Worm (Caenorhabditis elegans) whole organism, early embryonic: Measurements from ENCODE around the gene sri-9.

ENCODE experiments used
- B0310.2 ChIP-seq: sonication (generic microtip); optimal IDR thresholded peaks from 2 replicates; lab custom pipeline; 2016; ENCODE audit warnings: mild to moderate bottlenecking, missing genetic modification characterization, missing compliant biosample characterization
- F13C5.2 ChIP-seq: sonication (generic microtip); optimal IDR thresholded peaks from 2 replicates; lab custom pipeline; 2017; ENCODE audit warnings: mild to moderate bottlenecking, missing genetic modification characterization, inconsistent platforms, missing compliant biosample characterization
- aly-1 ChIP-seq: sonication (generic microtip); optimal IDR thresholded peaks from 2 replicates; lab custom pipeline; 2016; ENCODE audit warnings: missing genetic modification characterization, missing compliant biosample characterization
- ama-1 ChIP-seq: fragments of 150-350 bp; optimal IDR thresholded peaks from 2 replicates; lab custom pipeline; 2014
- ceh-13 ChIP-seq: fragments of 200-800 bp; sonication (Bioruptor generic); optimal IDR thresholded peaks from 2 replicates; lab custom pipeline; 2018; ENCODE audit warnings: mild to moderate bottlenecking, missing genetic modification characterization, missing compliant biosample characterization
- ceh-36 ChIP-seq: sonication (generic microtip); optimal IDR thresholded peaks from 2 replicates; lab custom pipeline; 2016; ENCODE audit warnings: missing genetic modification characterization, inconsistent platforms, missing compliant biosample characterization
- ets-7 ChIP-seq: sonication (generic microtip); optimal IDR thresholded peaks from 2 replicates; lab custom pipeline; 2016; ENCODE audit warnings: missing genotype, missing genetic modification characterization, missing compliant biosample characterization
- flt-1 ChIP-seq: fragments of 200-800 bp; sonication (Bioruptor generic); IDR thresholded peaks from 2 replicates; pipeline ENCODE4 v1.3.6; 2022; ENCODE audit warnings: missing genetic modification characterization, missing compliant biosample characterization
- hmbx-1 ChIP-seq: sonication (generic microtip); optimal IDR thresholded peaks from 2 replicates; lab custom pipeline; 2016; ENCODE audit warnings: mild to moderate bottlenecking, missing genetic modification characterization, missing compliant biosample characterization
- hmg-4 ChIP-seq: fragments of 200-800 bp; sonication (Bioruptor generic); optimal IDR thresholded peaks from 2 replicates; lab custom pipeline; 2018; ENCODE audit warnings: mild to moderate bottlenecking, missing genetic modification characterization, missing compliant biosample characterization
- hnd-1 ChIP-seq: sonication (generic microtip); optimal IDR thresholded peaks from 2 replicates; lab custom pipeline; 2016; ENCODE audit warnings: missing genetic modification characterization, missing compliant biosample characterization
- pes-1 ChIP-seq: fragments of 200-800 bp; sonication (Bioruptor generic); IDR thresholded peaks from 2 replicates; pipeline ENCODE4 v1.3.6; 2022; ENCODE audit warnings: missing genetic modification reagents, missing genetic modification characterization, missing compliant biosample characterization
- scrt-1 ChIP-seq: fragments of 200-800 bp; sonication (Bioruptor generic); IDR thresholded peaks from 2 replicates; pipeline ENCODE4 v1.3.6; 2022; ENCODE audit warnings: missing genetic modification characterization, missing compliant biosample characterization
- sea-1 ChIP-seq: fragments of 200-800 bp; sonication (Bioruptor generic); conservative IDR thresholded peaks from 2 replicates; pipeline ENCODE4 v1.3.6; 2022; ENCODE audit warnings: missing genetic modification characterization, missing compliant biosample characterization
- tbx-11 ChIP-seq: fragments of 200-800 bp; sonication (Bioruptor generic); IDR thresholded peaks from 2 replicates; pipeline ENCODE4 v1.3.6; 2022; ENCODE audit warnings: missing genetic modification characterization, missing compliant biosample characterization
- tbx-37 ChIP-seq: fragments of 200-800 bp; sonication (Bioruptor generic); conservative IDR thresholded peaks from 2 replicates; pipeline ENCODE4 v1.3.6; 2022; ENCODE audit warnings: missing genetic modification reagents, missing genetic modification characterization, missing compliant biosample characterization
- tra-4 ChIP-seq: sonication (generic microtip); optimal IDR thresholded peaks from 2 replicates; lab custom pipeline; 2017; ENCODE audit warnings: missing genetic modification characterization, missing compliant biosample characterization

sri-9 gene

DNA sequence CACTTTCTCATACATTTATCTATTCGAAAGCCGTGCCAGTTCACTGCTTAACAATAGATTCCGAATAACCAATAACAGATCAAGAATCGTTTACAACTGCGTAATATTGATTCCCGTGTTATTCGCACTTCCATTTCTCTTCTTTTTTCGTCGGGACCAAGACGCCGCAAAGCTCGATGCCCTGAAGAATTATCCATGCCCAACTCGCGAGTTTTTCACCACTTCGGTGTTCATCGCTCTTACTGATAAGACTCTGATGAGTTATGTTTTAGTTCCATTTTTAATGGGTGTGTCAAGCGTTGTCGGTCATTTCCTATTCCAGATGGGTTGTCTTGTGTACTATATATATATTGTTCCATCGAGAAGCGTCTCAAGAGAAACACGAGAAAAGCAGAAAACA, 27.9 kb upstream of the sri-9 start:
- TF ChIP-seq ets-7 (tag; lab: Kevin White, UChicago), result no peak
- TF ChIP-seq aly-1 (tag; lab: Kevin White, UChicago), result no peak
- TF ChIP-seq tra-4 (tag; lab: Kevin White, UChicago), result no peak
- no peak for TF ChIP-seq hmbx-1 (tag; lab: Kevin White, UChicago)

DNA sequence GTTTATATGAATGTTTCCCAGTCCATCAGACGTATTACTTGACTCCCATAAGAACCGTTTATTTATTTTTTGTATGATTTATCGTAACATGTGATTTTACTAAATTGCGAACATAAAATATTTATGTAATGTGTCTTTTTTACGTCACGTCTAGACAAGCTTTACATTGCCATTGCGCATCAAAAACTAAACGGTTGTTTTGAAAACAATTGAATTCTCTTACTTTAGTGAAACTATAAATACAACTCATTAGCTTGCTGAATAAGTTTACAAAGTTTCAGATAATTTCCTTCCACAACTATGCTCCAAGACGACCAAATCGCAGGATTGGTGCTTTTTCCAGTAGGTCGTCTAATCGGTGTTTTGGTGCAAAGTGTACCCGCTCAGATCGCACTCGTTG, 26.3 kb upstream of the sri-9 start, which contains the start of gene srx-54:
Gene srx-54, plus strand, starts transcription at position 301 of the 400 bp plus-strand sequence.
- TF ChIP-seq tra-4 (tag; lab: Kevin White, UChicago) (no peak), ama-1 (lab: Kevin White, UChicago) (no peak), hmg-4 (no peak), tbx-11 (no peak), scrt-1 (GFP tag; lab: Robert Waterston, UW) (no peak), ceh-13 (GFP tag; lab: Kevin White, UChicago) (no peak)

DNA sequence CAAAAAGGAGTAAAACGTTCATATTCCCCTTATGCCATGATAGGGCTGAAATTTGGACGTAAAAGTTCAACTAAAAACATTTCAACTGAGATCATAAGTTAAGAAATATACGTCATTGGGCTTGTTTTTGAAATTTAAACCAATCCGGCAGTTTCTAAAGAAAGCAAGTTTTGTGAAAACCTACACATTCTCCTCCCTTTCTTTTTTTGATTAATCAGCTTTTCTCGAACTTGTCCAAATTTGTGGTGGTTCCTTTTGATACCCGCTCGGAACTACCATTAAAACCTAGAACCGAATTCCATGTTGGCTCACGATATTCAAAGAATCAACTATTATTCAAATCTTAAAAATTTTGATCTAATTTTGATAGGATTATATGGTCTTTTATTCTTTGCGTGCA, 20.9 kb upstream of the sri-9 start, which contains the start of gene srz-54:
Gene srz-54, plus strand, starts transcription at position 301 of the 400 bp plus-strand sequence.
- TF ChIP-seq flt-1 (GFP tag; lab: Robert Waterston, UW) (no peak), ama-1 (lab: Kevin White, UChicago) (no peak), ets-7 (tag; lab: Kevin White, UChicago) (no peak), sea-1 (GFP tag; lab: Robert Waterston, UW) (no peak), F13C5.2 (tag; lab: Kevin White, UChicago) (no peak), hnd-1 (no peak), ceh-36 (tag; lab: Kevin White, UChicago) (no peak), tra-4 (tag; lab: Kevin White, UChicago) (no peak), aly-1 (tag; lab: Kevin White, UChicago) (no peak), B0310.2 (tag; lab: Kevin White, UChicago) (no peak), pes-1 (GFP tag; lab: Robert Waterston, UW) (no peak), tbx-11 (no peak), hmbx-1 (tag; lab: Kevin White, UChicago) (no peak), scrt-1 (GFP tag; lab: Robert Waterston, UW) (no peak), hmg-4 (no peak), ceh-13 (GFP tag; lab: Kevin White, UChicago) (no peak), tbx-37 (GFP tag; lab: Robert Waterston, UW) (no peak)

DNA sequence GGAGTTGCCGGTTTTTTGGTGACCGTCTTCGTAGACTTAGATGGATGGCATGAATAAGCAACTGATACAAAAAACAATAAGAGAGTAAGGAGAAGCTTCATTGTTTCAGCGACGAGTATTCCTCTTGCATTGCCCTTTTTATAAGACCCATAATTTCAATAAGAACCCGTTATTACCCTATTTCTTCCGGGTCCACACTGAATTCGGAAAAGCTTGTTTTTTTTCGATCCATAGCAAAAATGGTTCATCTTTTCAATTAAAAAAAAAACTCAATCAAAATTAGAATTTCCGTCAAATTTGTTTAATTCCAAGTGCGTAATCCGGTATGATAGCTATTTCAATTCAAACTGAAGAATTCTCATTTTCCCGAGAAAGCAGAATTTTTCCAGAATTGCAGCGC, 14.2 kb upstream of the sri-9 start, which contains the start of gene Y102A5C.40:
Gene Y102A5C.40, minus strand, starts transcription at position 101 of the 400 bp plus-strand sequence.
- TF ChIP-seq sea-1 (GFP tag; lab: Robert Waterston, UW) (no peak), F13C5.2 (tag; lab: Kevin White, UChicago) (no peak), hnd-1 (no peak), hmg-4 (no peak), flt-1 (GFP tag; lab: Robert Waterston, UW) (no peak), tra-4 (tag; lab: Kevin White, UChicago) (no peak), scrt-1 (GFP tag; lab: Robert Waterston, UW) (no peak), aly-1 (tag; lab: Kevin White, UChicago) (no peak), ets-7 (tag; lab: Kevin White, UChicago) (no peak), ceh-36 (tag; lab: Kevin White, UChicago) (no peak), B0310.2 (tag; lab: Kevin White, UChicago) (no peak), ama-1 (lab: Kevin White, UChicago) (no peak)

DNA sequence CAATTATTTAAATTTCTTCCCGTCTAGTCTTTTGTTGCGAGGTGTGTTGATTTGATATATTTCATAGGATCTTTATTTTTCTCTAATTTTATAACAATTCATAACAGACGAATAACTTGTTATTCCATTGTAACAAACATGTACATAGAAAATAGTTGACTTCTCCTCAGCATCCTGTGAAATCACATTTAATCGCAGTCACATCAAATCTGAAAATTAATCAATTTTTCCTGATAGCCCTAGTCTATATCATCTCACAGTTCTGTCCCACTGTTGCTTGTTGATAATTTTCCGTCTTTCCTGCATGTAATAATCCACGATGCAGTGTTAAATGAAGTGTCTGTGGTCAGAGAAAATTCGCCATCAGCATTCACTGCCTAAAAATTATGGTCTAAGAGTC, 13.5 kb upstream of the sri-9 start:
- no peak for TF ChIP-seq ceh-13 (GFP tag; lab: Kevin White, UChicago)
- no peak for TF ChIP-seq ama-1 (lab: Kevin White, UChicago)
- TF ChIP-seq aly-1 (tag; lab: Kevin White, UChicago), result no peak
- no peak for TF ChIP-seq tbx-37 (GFP tag; lab: Robert Waterston, UW)
- no peak for TF ChIP-seq ets-7 (tag; lab: Kevin White, UChicago)
- TF ChIP-seq scrt-1 (GFP tag; lab: Robert Waterston, UW), result no peak
- TF ChIP-seq F13C5.2 (tag; lab: Kevin White, UChicago), result no peak
- no peak for TF ChIP-seq flt-1 (GFP tag; lab: Robert Waterston, UW)

DNA sequence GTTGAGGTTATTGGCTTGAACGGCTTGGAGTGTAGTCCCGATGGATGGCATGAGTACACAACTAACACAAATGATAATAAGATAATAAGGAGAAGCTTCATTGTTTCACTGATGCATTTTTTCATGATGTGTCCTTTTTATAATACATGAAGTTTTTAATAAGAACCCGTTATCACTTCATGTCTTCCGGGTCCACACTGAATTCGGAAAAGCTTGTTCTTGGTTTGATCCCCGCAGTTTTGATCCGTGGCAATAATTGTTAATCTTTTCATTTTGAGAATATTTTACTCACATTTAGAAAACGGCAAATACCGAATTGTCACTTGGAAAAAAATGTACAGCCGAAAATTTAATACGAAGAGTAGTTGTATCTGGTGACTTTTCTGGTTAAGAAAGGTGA, 12.7 kb upstream of the sri-9 start, which contains the start of gene Y102A5C.27:
Gene Y102A5C.27, minus strand, starts transcription at position 101 of the 400 bp plus-strand sequence.
- TF ChIP-seq sea-1 (GFP tag; lab: Robert Waterston, UW) (no peak), ama-1 (lab: Kevin White, UChicago) (no peak), scrt-1 (GFP tag; lab: Robert Waterston, UW) (no peak), F13C5.2 (tag; lab: Kevin White, UChicago) (no peak), hmg-4 (no peak), tbx-11 (no peak), ceh-36 (tag; lab: Kevin White, UChicago) (no peak), flt-1 (GFP tag; lab: Robert Waterston, UW) (no peak), ceh-13 (GFP tag; lab: Kevin White, UChicago) (no peak)

DNA sequence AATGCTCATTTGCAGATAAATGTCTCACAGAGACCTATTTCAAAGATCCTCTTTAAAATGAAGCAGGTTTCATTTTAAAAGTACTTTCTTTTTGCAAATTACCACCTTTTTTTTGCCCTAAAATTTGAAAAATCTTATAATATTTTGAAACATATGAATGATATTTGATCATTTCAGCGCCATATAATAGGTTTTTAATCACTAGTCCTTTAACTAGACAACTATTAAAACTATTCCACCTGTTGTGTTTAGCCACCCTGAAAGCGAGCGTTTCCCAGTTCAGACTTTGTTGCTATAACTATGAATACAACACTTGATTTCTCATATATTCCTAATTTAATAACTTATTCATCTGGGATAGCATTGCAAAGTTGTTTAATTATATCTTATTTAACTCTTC, 9.5 kb upstream of the sri-9 start, which contains the start of gene srz-95:
Gene srz-95, plus strand, starts transcription at position 301 of the 400 bp plus-strand sequence.
- no peak for TF ChIP-seq scrt-1 (GFP tag; lab: Robert Waterston, UW)
- TF ChIP-seq pes-1 (GFP tag; lab: Robert Waterston, UW), result no peak
- TF ChIP-seq hmg-4, result no peak
- no peak for TF ChIP-seq tra-4 (tag; lab: Kevin White, UChicago)
- TF ChIP-seq hnd-1, result no peak
- no peak for TF ChIP-seq flt-1 (GFP tag; lab: Robert Waterston, UW)
- TF ChIP-seq tbx-37 (GFP tag; lab: Robert Waterston, UW), result no peak

DNA sequence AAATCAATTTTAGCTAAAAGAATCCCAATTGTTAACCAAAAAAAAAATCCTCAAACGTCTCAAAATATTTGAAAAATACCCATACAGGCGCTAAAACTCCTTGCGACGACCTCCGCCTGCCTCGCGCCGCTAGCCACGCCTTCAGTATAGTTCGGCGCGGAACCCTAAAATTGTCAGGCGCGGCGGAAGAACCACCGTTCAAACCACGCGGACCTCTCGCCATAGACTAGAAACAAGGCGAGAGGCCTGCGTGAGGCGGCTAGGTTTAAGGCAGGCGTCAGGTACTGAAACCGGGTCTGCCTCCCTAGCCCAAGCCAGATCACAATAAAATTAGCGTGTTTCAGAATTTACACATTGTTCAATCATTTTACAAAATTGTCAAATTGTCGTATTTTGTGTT, 8.9 kb upstream of the sri-9 start:
- TF ChIP-seq tbx-11 (no peak), tbx-37 (GFP tag; lab: Robert Waterston, UW) (no peak), hmg-4 (no peak), F13C5.2 (tag; lab: Kevin White, UChicago) (no peak), ceh-36 (tag; lab: Kevin White, UChicago) (no peak), scrt-1 (GFP tag; lab: Robert Waterston, UW) (no peak), hnd-1 (no peak), tra-4 (tag; lab: Kevin White, UChicago) (no peak), ama-1 (lab: Kevin White, UChicago) (no peak), ets-7 (tag; lab: Kevin White, UChicago) (no peak), sea-1 (GFP tag; lab: Robert Waterston, UW) (no peak), pes-1 (GFP tag; lab: Robert Waterston, UW) (no peak), flt-1 (GFP tag; lab: Robert Waterston, UW) (no peak), B0310.2 (tag; lab: Kevin White, UChicago) (no peak), ceh-13 (GFP tag; lab: Kevin White, UChicago) (no peak)
